Worm (Caenorhabditis elegans): ENCODE data around the gene wht-4.

- TF ChIP-seq unc-62 (GFP tag; optimal IDR thresholded peaks at IDR 0.05) (no peak), unc-39 (tag; optimal IDR thresholded peaks at IDR 0.05) (no peak), mbf-1 (tag; optimal IDR thresholded peaks at IDR 0.05) (no peak), fos-1 (tag; optimal IDR thresholded peaks at IDR 0.05) (no peak), unc-55 (GFP tag; optimal IDR thresholded peaks at IDR 0.05) (no peak), alr-1 (tag; optimal IDR thresholded peaks at IDR 0.05) (no peak), lsy-2 (tag; optimal IDR thresholded peaks at IDR 0.05) (no peak), nhr-25 (tag; optimal IDR thresholded peaks at IDR 0.05) (no peak), ama-1 (optimal IDR thresholded peaks at IDR 0.05) (no peak), ztf-1 (GFP tag; conservative IDR thresholded peaks at IDR 0.05) (no peak), nhr-11 (tag; optimal IDR thresholded peaks at IDR 0.05) (no peak), R02D3.7 (tag; optimal IDR thresholded peaks at IDR 0.05) (no peak)
Observed at ce11 chrII:3274923-3275322, 3.8 kb upstream of the wht-4 start, which contains the start of gene F02E11.3.

All from whole organism, L2 larva.